Fruit fly (Drosophila melanogaster): Measurements from ENCODE around the gene acs.

acs gene

DNA sequence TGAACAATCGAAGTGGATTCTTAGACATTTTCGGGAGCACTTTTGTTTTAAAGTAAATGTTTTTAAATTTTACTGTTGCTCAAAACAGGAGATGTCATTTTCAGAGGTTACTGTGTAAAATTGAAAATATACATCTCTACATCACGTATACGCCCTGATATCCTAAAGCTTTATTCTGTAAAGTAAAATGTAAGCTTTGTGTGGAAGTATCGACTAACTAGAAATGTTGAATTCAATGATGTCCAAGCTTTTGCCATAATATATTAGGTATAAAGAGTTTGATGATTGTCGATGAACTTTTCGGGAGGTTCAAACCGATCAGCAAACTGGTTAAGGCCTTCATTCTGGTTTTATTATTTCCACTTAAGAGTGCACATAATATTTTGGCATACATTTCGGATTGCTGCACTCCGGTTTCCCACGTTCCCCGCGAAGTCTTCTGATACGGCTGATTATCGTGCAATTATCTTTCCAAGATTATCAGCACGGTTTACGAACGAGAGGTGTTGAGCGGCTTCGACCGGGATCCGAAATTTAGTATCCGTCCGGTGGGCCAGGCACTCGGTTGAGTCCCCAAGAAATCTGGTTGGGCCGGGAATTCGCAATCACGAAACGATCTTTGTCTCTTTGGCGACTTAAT lies at the start of gene acs, which contains the start of gene CG11815:
TSS of gene acs (plus strand) at position 536 of the 640 bp plus-strand sequence.
TSS of gene CG11815 (minus strand) at position 98 of the 640 bp plus-strand sequence.
- TF ChIP-seq CG17801 (GFP tag; optimal IDR thresholded peaks at IDR 0.05; ENCODE audit: partially characterized antibody), result no peak

DNA sequence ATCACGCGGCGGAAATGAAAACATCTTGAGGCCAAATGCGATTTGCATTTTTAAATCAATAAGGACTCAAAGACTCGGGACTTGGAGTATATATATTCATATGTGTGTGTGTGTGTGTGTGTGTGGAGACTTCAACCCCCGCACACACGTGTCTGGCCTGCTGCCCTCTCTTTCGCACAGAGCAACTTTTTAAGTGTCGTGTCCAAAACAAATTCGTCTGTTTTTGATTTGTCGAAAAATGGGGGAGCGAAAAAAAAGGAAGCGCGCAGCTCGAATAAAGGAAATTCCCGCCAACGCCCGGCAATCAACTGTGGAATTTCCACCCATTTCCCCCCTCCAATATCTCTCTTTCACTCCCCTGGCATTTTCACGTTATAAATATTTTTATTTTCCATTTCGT lies 42.5 kb upstream of the acs start:
- no peak for TF ChIP-seq CG17801 (GFP tag; optimal IDR thresholded peaks at IDR 0.05; ENCODE audit: partially characterized antibody)

DNA sequence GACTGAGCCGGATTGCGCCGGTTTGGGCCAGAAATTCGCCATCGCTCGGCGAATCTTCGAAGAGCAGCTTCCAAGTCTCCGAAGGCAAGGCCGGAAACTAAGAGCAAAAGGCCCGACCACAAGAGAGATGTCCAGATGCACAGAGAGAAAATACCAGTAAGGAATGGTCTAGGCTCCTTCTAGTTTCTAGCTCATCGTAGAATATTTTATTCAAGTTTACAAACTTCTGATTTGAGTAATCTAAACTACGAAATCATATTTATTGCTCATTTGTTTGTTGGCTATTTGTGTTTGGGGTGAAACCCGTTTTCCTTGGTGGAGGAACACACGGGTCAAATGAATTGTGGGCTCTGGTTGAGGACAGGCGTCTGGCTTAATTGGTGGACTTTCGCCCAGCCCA lies 34.0 kb upstream of the acs start:
- TF ChIP-seq CG17801 (GFP tag; optimal IDR thresholded peaks at IDR 0.05; ENCODE audit: partially characterized antibody), result no peak

DNA sequence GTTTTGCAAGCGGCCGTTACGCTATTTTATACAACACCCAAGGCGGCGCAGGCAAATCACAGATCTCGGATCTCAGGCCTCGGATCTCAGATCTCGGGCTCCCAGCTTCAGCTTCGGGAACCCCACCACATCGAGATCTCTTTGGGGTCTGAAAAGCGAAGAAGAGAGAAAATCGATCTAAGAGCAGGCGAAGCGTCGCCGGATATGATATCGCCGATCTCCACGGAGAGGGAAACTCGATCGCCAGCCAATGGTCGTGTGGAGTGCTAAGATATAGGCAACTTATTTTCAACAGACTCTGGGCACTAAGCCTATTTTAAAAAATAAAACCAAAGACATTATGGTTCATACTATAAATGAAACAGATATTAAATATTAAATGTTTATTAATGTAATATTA lies 32.7 kb upstream of the acs start, which contains the start of the genes CG46523 and CG5687:
TSS of gene CG46523 (minus strand) at position 337 of the 400 bp plus-strand sequence.
TSS of gene CG5687 (minus strand) at position 337 of the 400 bp plus-strand sequence.
- no peak for TF ChIP-seq CG17801 (GFP tag; optimal IDR thresholded peaks at IDR 0.05; ENCODE audit: partially characterized antibody)

DNA sequence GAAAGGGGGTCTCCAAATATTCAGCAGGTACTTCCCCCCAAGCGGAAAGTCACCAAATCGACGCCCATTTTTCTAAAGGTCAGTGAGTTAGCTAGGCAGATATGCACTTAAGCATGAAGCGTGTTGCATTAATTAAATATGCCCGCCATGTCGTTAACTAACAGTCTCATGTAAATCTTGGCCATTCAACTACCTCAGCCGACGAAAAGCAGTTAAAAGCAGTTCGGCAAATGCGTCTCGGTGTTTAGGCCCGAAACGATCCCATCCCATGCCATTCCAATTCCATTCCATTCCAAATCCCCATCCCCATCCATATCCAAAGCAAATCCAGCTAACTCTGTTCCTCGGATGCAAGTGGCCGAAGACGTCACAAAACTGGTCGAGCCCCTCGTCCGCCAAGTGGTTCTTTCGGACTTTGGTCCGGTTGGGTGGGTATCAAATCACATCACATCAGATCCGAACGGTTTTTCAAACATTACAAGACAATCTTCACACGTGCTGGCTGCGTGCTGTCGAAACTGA lies 31.4 kb upstream of the acs start:
- no peak for TF ChIP-seq CG17801 (GFP tag; optimal IDR thresholded peaks at IDR 0.05; ENCODE audit: partially characterized antibody)

DNA sequence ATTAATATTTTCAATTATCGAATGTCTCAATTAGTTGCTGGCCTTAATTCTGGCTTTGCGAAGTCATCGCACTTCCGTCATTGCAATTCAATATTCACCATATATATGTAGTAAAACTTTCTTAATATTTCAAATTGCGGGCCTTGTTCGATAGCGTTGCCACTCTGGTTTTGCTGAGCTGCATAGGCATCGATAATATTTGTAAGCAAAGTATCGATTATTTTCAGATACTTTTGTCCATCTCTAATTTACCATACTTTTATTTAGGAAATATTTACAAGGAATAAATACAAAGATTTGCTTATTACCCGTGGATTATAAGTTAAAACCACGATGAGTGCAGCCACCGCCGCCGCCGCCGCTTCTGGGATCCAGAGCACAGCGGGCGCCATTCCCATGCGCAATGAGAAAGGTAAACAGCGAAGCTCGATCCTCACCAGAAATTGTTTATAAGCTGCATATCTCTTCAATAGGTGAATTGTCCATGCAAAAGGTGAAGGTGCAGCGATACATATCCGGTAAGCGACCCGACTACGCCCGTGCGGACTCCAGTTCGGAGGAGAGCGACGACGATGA lies 30.5 kb upstream of the acs start, which contains the start of gene Mfap1:
TSS of gene Mfap1 (plus strand) at position 226 of the 576 bp plus-strand sequence.
- TF ChIP-seq CG17801 (GFP tag; optimal IDR thresholded peaks at IDR 0.05; ENCODE audit: partially characterized antibody), result no peak

DNA sequence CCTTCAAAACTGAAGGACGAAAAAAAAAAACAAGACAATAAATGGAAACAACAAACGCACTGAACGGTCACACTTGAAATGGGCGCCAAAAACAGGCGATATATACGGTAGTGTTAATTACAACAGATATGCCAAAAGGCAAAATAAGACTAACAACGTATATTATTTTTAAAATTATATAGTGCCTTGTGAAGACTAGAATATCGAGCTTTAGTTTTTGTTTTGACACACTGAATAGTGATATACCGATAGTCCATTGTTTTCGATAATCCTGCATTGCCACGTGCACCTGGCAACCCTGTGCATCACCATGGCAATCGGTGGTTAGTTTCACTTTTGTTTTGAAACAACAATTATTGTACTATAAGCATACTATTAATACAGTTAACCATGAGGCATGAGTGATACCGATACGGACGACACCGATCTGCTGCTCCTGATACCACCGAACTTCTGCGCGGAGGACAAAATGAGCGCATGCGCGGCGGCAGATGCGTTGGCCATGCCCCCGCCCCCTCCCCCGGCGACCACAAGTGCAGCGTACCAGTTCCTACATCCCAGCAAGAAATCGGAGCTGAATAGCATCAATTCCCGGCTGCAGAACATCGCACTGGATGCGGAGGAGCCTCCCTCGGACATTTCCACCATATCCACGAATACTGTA lies 23.8 kb upstream of the acs start, which contains the start of the genes mu2 and Cnb:
TSS of gene mu2 (minus strand) at position 13 of the 664 bp plus-strand sequence.
TSS of gene Cnb (plus strand) at position 103 of the 664 bp plus-strand sequence.
- TF ChIP-seq CG17801 (GFP tag; optimal IDR thresholded peaks at IDR 0.05; ENCODE audit: partially characterized antibody), result peak; percentile 9

DNA sequence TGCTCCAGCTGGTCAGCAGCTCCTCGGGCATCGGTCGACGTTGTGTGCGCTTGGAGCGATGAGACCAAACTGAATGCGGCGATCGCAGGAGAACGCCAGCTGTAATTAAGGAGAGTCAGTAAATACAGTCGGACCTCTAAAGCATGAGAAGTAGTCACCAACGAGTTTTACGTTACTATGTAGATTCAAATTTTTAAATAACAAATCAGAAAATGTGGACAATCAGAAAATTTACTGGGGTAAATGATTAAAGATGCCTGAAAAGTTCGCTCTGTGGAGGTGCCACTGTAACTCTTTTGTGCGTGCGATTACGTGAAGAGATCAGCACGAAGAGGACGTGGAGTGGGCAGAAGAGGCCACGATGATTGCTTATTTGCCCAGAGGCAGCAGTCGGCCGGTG lies 8.5 kb upstream of the acs start, which contains the start of gene SCOT:
TSS of gene SCOT (plus strand) at position 180 of the 400 bp plus-strand sequence.
- TF ChIP-seq CG17801 (GFP tag; optimal IDR thresholded peaks at IDR 0.05; ENCODE audit: partially characterized antibody), result no peak

DNA sequence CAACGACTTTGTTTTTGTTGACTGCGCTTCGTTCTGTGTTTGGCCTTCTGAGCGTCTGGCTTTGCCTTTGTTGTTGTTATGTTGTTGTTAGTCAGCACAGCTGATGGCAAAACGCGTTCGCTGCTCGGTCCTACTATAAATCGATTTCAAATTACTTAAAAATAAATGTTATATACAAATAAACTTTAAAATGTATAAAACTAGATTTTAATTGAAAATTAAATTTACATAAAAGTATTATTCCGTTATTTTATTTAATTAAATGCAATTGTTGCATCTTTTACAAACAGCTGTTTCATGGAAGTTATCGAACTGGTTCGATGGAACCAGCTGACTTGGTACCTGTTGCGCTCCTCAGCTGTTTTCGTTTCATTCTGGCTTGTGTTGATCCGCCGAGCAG lies 7.3 kb upstream of the acs start, which contains the start of gene mv:
TSS of gene mv (minus strand) at position 80 of the 400 bp plus-strand sequence.
- peak; percentile 42 for TF ChIP-seq CG17801 (GFP tag; optimal IDR thresholded peaks at IDR 0.05; ENCODE audit: partially characterized antibody)

DNA sequence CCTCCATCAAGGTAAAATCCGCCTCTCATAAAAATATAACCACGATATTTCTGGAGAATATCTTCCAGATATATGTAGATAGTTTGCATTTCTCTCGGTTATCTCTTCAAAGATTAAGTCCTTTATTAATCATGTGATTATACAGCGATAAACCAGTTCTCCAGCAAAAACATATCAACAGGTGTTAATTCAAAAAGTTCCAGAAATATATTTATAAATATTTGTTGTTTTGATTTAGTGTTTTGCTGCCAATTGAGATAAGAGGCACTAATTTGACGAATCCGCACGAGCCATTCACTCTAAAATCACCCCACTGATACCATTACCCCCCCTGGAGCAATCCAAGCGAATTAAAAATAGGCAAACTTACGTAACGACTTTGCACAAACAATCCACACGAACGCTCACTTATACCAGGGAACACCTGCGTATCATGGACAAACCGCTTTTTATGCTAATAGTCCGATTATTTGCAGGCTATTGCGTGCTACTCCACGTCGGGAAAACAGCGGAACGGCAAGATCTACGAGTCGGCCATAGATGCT lies 6.8 kb upstream of the acs start:
- TF ChIP-seq CG17801 (GFP tag; optimal IDR thresholded peaks at IDR 0.05; ENCODE audit: partially characterized antibody), result no peak

DNA sequence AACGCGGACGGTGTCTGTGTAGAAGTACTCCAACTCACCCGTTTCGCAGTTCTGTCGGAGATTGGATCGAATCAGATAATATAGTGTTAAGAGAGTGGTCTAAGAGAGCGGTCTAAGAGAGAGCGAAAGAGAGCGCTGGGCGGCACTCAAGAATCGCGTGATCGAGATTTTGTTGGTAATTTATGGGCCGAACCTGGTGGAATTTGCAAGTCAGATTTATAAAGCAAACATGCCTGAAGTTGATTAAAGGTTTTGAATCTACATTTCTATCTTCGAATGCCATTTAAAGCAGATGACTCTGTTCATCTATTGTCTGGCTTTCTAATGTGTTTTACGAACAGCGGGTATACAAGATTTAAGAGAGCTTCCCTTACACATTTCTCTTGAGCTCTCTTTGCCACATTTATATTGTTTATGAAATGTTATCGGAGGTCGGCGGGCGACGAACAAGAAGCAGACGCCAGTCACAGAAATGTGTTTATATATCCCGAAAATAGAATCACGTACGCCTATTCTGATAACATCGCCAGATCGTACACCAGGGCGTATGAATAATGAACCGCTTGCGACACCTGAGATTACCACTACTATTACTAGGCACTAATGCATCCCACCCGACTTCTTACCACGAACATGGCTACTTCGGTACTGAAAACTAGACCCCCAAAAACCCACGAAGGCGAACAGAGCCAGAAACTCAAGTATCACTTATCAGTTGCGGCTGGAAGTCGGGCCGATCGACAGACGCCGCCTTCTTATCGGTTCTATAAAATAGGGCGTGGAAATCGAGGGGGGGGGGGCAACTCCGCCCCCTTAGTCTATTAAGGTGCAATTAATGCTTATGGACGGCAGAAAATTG lies 3.8 kb upstream of the acs start:
- TF ChIP-seq CG17801 (GFP tag; optimal IDR thresholded peaks at IDR 0.05; ENCODE audit: partially characterized antibody), result peak; percentile 77

DNA sequence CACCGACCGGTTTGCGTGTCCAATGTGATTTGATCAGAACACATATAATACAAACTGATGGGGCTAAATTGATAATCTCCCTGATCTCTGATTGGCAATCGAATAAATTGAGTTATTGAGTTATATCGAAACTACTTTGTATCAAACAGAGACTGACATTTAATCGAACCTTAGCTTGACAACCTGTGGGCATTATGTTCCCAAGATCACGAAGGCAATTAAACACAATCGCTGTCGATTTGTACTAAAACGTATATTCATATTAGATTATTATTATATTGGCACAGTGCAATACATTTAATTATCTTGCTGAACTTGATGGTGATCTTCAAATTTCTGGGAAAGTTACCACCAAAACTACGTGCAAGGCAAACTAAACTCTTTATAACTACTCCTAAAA lies 3.0 kb upstream of the acs start:
- no peak for TF ChIP-seq CG17801 (GFP tag; optimal IDR thresholded peaks at IDR 0.05; ENCODE audit: partially characterized antibody)

DNA sequence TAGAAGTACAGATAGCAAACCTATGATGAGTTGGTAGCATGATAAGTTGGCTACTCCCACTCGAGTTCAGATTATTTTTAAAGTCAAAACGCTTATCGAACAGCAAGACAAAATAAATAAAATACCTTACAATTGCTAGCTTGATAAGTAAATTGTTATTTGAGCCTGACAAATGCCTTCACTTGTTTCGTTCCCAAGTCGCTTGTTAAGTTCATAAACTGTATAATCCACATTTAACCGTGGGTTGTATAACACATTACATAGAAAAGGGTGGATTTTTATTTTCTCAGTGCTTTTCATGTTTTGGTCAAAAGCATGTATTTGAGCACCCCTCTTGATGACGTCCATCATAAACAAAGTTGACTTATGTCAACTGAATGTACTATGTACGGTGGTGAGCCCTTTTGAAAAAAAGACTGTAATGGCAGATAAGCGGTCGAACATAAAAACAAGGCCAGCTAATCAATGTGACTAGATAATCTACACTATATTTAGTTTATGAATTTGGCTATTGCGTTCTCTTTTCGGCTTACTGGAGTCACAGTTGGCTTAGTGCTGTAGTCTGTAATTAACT lies 2.5 kb upstream of the acs start:
- TF ChIP-seq CG17801 (GFP tag; optimal IDR thresholded peaks at IDR 0.05; ENCODE audit: partially characterized antibody), result no peak
